ENCODE assay signal across 3 worm cellular contexts in the genomic region with DNA sequence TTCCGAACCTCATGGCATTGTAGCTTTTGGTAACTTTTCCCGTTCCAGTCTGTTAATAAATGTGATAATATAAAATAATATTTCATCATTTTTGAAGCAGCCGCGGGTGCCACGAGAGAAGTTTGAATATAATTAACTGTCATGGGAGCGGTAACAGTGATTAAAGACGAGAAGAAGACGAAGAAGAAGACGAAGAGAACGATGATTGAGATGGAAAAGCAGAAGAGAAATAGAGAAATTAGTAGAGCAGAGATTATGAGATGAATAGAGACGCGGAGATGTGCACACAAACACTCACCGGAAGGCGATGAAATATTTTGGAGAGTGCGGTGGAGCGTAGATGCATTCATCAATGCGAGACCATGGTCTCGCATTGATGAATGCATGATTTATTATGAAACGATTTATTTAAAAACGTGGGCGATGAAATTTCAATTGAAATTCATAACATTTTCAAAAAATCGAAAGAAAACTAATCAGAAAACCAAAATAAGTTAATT.
A peak's percentile ranks its signal among the peaks of the same experiment; 100 is the strongest.
TF ChIP-seq lines count a peak whose summit lies in the region.

A gene (minus strand): TSS at position 51 of the 500 bp plus-strand sequence.

TF ChIP-seq in whole organism, L2 larva, 48 proteins besides CTCF, POLR2A, EP300 and RAD21 (continued from another document):
- TF ChIP-seq skn-1 (tag; optimal IDR thresholded peaks at IDR 0.05; lab: Kevin White, UChicago) (peak; percentile 47), sma-9 (GFP tag; optimal IDR thresholded peaks at IDR 0.05; lab: Kevin White, UChicago) (peak; percentile 90), sma-9 (tag; optimal IDR thresholded peaks at IDR 0.05; lab: Kevin White, UChicago) (no peak), snpc-4 (tag; optimal IDR thresholded peaks at IDR 0.05; lab: Kevin White, UChicago) (peak; percentile 22), nhr-6 (tag; optimal IDR thresholded peaks at IDR 0.05; lab: Kevin White, UChicago) (peak; percentile 59), nhr-12 (tag; optimal IDR thresholded peaks at IDR 0.05; lab: Kevin White, UChicago) (no peak), lin-11 (tag; optimal IDR thresholded peaks at IDR 0.05; lab: Kevin White, UChicago) (peak; percentile 49), ztf-11 (tag; optimal IDR thresholded peaks at IDR 0.05; lab: Kevin White, UChicago) (no peak), nhr-237 (tag; optimal IDR thresholded peaks at IDR 0.05; lab: Kevin White, UChicago) (no peak), mbf-1 (tag; optimal IDR thresholded peaks at IDR 0.05; lab: Kevin White, UChicago) (no peak), mdl-1 (tag; optimal IDR thresholded peaks at IDR 0.05; lab: Kevin White, UChicago) (peak in 1 of 2 experiments; percentile 31), blmp-1 (tag; optimal IDR thresholded peaks at IDR 0.05; lab: Kevin White, UChicago; ENCODE audit: insufficient read depth) (peak; percentile 18), zag-1 (tag; optimal IDR thresholded peaks at IDR 0.05; lab: Kevin White, UChicago) (peak; percentile 89), nhr-77 (tag; optimal IDR thresholded peaks at IDR 0.05; lab: Kevin White, UChicago) (peak; percentile 10), unc-62 (GFP tag; optimal IDR thresholded peaks at IDR 0.05; lab: Kevin White, UChicago) (no peak), ceh-16 (tag; optimal IDR thresholded peaks at IDR 0.05; lab: Kevin White, UChicago) (peak; percentile 32)

TF ChIP-seq in whole organism, L4 larva, 104 proteins besides CTCF, POLR2A, EP300 and RAD21 (continued from another document):
- TF ChIP-seq spr-1 (tag; optimal IDR thresholded peaks at IDR 0.05; lab: Kevin White, UChicago) (no peak), aha-1 (tag; lab: Kevin White, UChicago) (peak; percentile 29), fkh-10 (GFP tag; optimal IDR thresholded peaks at IDR 0.05; lab: Kevin White, UChicago) (peak; percentile 77), duxl-1 (tag; optimal IDR thresholded peaks at IDR 0.05; lab: Kevin White, UChicago; ENCODE audit: poor library complexity) (peak; percentile 32), ceh-44 (GFP tag; IDR thresholded peaks at IDR 0.05; lab: Robert Waterston, UW) (no peak), attf-4 (tag; optimal IDR thresholded peaks at IDR 0.05; lab: Kevin White, UChicago) (no peak), ceh-62 (tag; optimal IDR thresholded peaks at IDR 0.05; lab: Kevin White, UChicago) (no peak), hmg-1.1 (GFP tag; IDR thresholded peaks at IDR 0.05; lab: Robert Waterston, UW) (no peak; the same call in 1 of the 2 replicates), snpc-4 (tag; optimal IDR thresholded peaks at IDR 0.05; lab: Kevin White, UChicago) (no peak), T26A8.4 (GFP tag; IDR thresholded peaks at IDR 0.05; lab: Robert Waterston, UW) (peak; percentile 28; the same call in 1 of the 2 replicates), ctbp-1 (GFP tag; IDR thresholded peaks at IDR 0.05; lab: Robert Waterston, UW) (peak; percentile 71), set-16 (GFP tag; IDR thresholded peaks at IDR 0.05; lab: Robert Waterston, UW) (no peak), php-3 (GFP tag; IDR thresholded peaks at IDR 0.05; lab: Robert Waterston, UW) (no peak), ceh-82 (tag; optimal IDR thresholded peaks at IDR 0.05; lab: Kevin White, UChicago) (no peak), lsy-2 (tag; optimal IDR thresholded peaks at IDR 0.05; lab: Kevin White, UChicago) (peak; percentile 24 to 91), cey-2 (tag; optimal IDR thresholded peaks at IDR 0.05; lab: Kevin White, UChicago; ENCODE audit: borderline replicate concordance, insufficient read depth) (no peak), fos-1 (tag; optimal IDR thresholded peaks at IDR 0.05; lab: Kevin White, UChicago) (no peak), nhr-6 (tag; optimal IDR thresholded peaks at IDR 0.05; lab: Kevin White, UChicago) (peak; percentile 71), spr-3 (GFP tag; optimal IDR thresholded peaks at IDR 0.05; lab: Kevin White, UChicago) (no peak), ztf-11 (tag; optimal IDR thresholded peaks at IDR 0.05; lab: Kevin White, UChicago) (no peak), nhr-77 (tag; optimal IDR thresholded peaks at IDR 0.05; lab: Kevin White, UChicago) (peak; percentile 96), egl-43 (GFP tag; IDR thresholded peaks at IDR 0.05; lab: Robert Waterston, UW) (no peak), dmd-9 (GFP tag; IDR thresholded peaks at IDR 0.05; lab: Robert Waterston, UW) (no peak), saeg-2 (GFP tag; IDR thresholded peaks at IDR 0.05; lab: Robert Waterston, UW) (no peak), nhr-48 (tag; optimal IDR thresholded peaks at IDR 0.05; lab: Kevin White, UChicago) (peak; percentile 52), hif-1 (tag; optimal IDR thresholded peaks at IDR 0.05; lab: Kevin White, UChicago) (peak in 1 of 2 experiments; percentile 66), aly-2 (tag; optimal IDR thresholded peaks at IDR 0.05; lab: Kevin White, UChicago) (no peak), daf-16 (GFP tag; optimal IDR thresholded peaks at IDR 0.05; lab: Kevin White, UChicago) (no peak), daf-16 (tag; optimal IDR thresholded peaks at IDR 0.05; lab: Kevin White, UChicago) (no peak), zip-11 (GFP tag; IDR thresholded peaks at IDR 0.05; lab: Robert Waterston, UW) (no peak), T20F7.1 (GFP tag; optimal IDR thresholded peaks at IDR 0.05; lab: Kevin White, UChicago) (peak; percentile 78), lin-38 (GFP tag; IDR thresholded peaks at IDR 0.05; lab: Robert Waterston, UW) (peak; percentile 96), rbr-2 (tag; optimal IDR thresholded peaks at IDR 0.05; lab: Kevin White, UChicago) (peak; percentile 85), pha-4 (GFP tag; IDR thresholded peaks at IDR 0.05; lab: Robert Waterston, UW) (no peak; the same call in 1 of the 2 replicates), pha-4 (tag; optimal IDR thresholded peaks at IDR 0.05; lab: Kevin White, UChicago) (peak; percentile 90), daf-12 (tag; optimal IDR thresholded peaks at IDR 0.05; lab: Kevin White, UChicago) (no peak), ceh-28 (tag; optimal IDR thresholded peaks at IDR 0.05; lab: Kevin White, UChicago) (no peak), nhr-237 (tag; optimal IDR thresholded peaks at IDR 0.05; lab: Kevin White, UChicago) (no peak), hlh-30 (tag; optimal IDR thresholded peaks at IDR 0.05; lab: Kevin White, UChicago; ENCODE audit: insufficient read depth) (peak; percentile 82), madf-5 (GFP tag; IDR thresholded peaks at IDR 0.05; lab: Robert Waterston, UW) (no peak), lin-15B (tag; optimal IDR thresholded peaks at IDR 0.05; lab: Kevin White, UChicago) (no peak), nhr-76 (tag; optimal IDR thresholded peaks at IDR 0.05; lab: Kevin White, UChicago) (no peak), nhr-102 (tag; optimal IDR thresholded peaks at IDR 0.05; lab: Kevin White, UChicago) (peak; percentile 44), F37D6.2 (tag; optimal IDR thresholded peaks at IDR 0.05; lab: Kevin White, UChicago) (peak; percentile 37), lim-7 (GFP tag; IDR thresholded peaks at IDR 0.05; lab: Robert Waterston, UW) (no peak), nhr-10 (tag; optimal IDR thresholded peaks at IDR 0.05; lab: Kevin White, UChicago) (peak; percentile 11), lin-1 (GFP tag; IDR thresholded peaks at IDR 0.05; lab: Robert Waterston, UW) (peak; percentile 94), zag-1 (tag; optimal IDR thresholded peaks at IDR 0.05; lab: Kevin White, UChicago) (no peak), Y5F2A.4 (GFP tag; optimal IDR thresholded peaks at IDR 0.05; lab: Kevin White, UChicago) (no peak), jun-1 (tag; optimal IDR thresholded peaks at IDR 0.05; lab: Kevin White, UChicago) (no peak), nhr-25 (tag; optimal IDR thresholded peaks at IDR 0.05; lab: Kevin White, UChicago; ENCODE audit: borderline replicate concordance, insufficient read depth) (peak; percentile 29), mdt-29 (GFP tag; IDR thresholded peaks at IDR 0.05; lab: Robert Waterston, UW) (no peak), hlh-11 (tag; optimal IDR thresholded peaks at IDR 0.05; lab: Kevin White, UChicago) (peak; percentile 81), ama-1 (optimal IDR thresholded peaks at IDR 0.05; lab: Kevin White, UChicago) (peak; percentile 5), nhr-41 (GFP tag; IDR thresholded peaks at IDR 0.05; lab: Robert Waterston, UW) (no peak), unc-130 (GFP tag; optimal IDR thresholded peaks at IDR 0.05; lab: Kevin White, UChicago) (peak; percentile 14), mxl-3 (GFP tag; optimal IDR thresholded peaks at IDR 0.05; lab: Kevin White, UChicago) (no peak)

TF ChIP-seq in whole organism, late embryonic, 69 proteins besides CTCF, POLR2A, EP300 and RAD21 (continued from another document):
- TF ChIP-seq pag-3 (tag; optimal IDR thresholded peaks at IDR 0.05; lab: Kevin White, UChicago; ENCODE audit: borderline replicate concordance) (no peak), unc-55 (GFP tag; optimal IDR thresholded peaks at IDR 0.05; lab: Kevin White, UChicago) (peak; percentile 92), pha-2 (tag; optimal IDR thresholded peaks at IDR 0.05; lab: Kevin White, UChicago) (no peak), elt-2 (tag; optimal IDR thresholded peaks at IDR 0.05; lab: Kevin White, UChicago) (peak; percentile 39), hlh-30 (tag; optimal IDR thresholded peaks at IDR 0.05; lab: Kevin White, UChicago; ENCODE audit: insufficient read depth) (peak; percentile 63), odd-2 (tag; optimal IDR thresholded peaks at IDR 0.05; lab: Kevin White, UChicago) (no peak), ceh-2 (tag; optimal IDR thresholded peaks at IDR 0.05; lab: Kevin White, UChicago) (peak; percentile 28), unc-42 (tag; optimal IDR thresholded peaks at IDR 0.05; lab: Kevin White, UChicago) (peak; percentile 76), eyg-1 (tag; optimal IDR thresholded peaks at IDR 0.05; lab: Kevin White, UChicago) (no peak), hlh-8 (tag; optimal IDR thresholded peaks at IDR 0.05; lab: Kevin White, UChicago) (no peak), fkh-6 (tag; optimal IDR thresholded peaks at IDR 0.05; lab: Kevin White, UChicago) (no peak), hlh-13 (GFP tag; optimal IDR thresholded peaks at IDR 0.05; lab: Kevin White, UChicago) (no peak), K02D7.2 (tag; optimal IDR thresholded peaks at IDR 0.05; lab: Kevin White, UChicago) (no peak), dve-1 (tag; optimal IDR thresholded peaks at IDR 0.05; lab: Kevin White, UChicago) (peak; percentile 67)
